Worm (Caenorhabditis elegans): ENCODE data around the gene C18F10.2.

The C18F10.2 gene

ce11 chrIII:6307832-6308231 lies 34.9 kb downstream of the C18F10.2 start:
- TF ChIP-seq sox-4 (tag; optimal IDR thresholded peaks at IDR 0.05) (no peak), pros-1 (tag; optimal IDR thresholded peaks at IDR 0.05) (no peak), ceh-2 (tag; optimal IDR thresholded peaks at IDR 0.05) (no peak), unc-42 (tag; optimal IDR thresholded peaks at IDR 0.05) (peak; percentile 56)

- TF ChIP-seq ahr-1 (tag; optimal IDR thresholded peaks at IDR 0.05): no peak
- TF ChIP-seq ceh-24 (tag; optimal IDR thresholded peaks at IDR 0.05): no peak
- TF ChIP-seq tbx-7 (tag; optimal IDR thresholded peaks at IDR 0.05): no peak
- no peak for TF ChIP-seq ztf-16 (tag; optimal IDR thresholded peaks at IDR 0.05)
- no peak for TF ChIP-seq madf-2 (tag; optimal IDR thresholded peaks at IDR 0.05)
- no peak for TF ChIP-seq pax-1 (tag; optimal IDR thresholded peaks at IDR 0.05)
- TF ChIP-seq hlh-6 (tag; optimal IDR thresholded peaks at IDR 0.05): no peak
- TF ChIP-seq elt-4 (tag; optimal IDR thresholded peaks at IDR 0.05): no peak
- no peak for TF ChIP-seq pros-1 (tag; optimal IDR thresholded peaks at IDR 0.05)
These were observed 36.1 kb downstream of the C18F10.2 start, which contains the start of gene gar-2 for ce11 chrIII:6309066-6309465. TSS of gene gar-2 (plus strand) at chrIII:6309366.

ce11 chrIII:6310352-6310751 lies 37.4 kb downstream of the C18F10.2 start:
- TF ChIP-seq unc-42 (tag; optimal IDR thresholded peaks at IDR 0.05) (peak; percentile 90), ceh-9 (tag; optimal IDR thresholded peaks at IDR 0.05) (no peak)

ce11 chrIII:6311452-6311851 lies 38.5 kb downstream of the C18F10.2 start:
- no peak for TF ChIP-seq ahr-1 (tag; optimal IDR thresholded peaks at IDR 0.05)
- no peak for TF ChIP-seq nfya-1 (tag; optimal IDR thresholded peaks at IDR 0.05)
- no peak for TF ChIP-seq lin-11 (tag; optimal IDR thresholded peaks at IDR 0.05)
- no peak for TF ChIP-seq syd-9 (tag; optimal IDR thresholded peaks at IDR 0.05)
- TF ChIP-seq ets-4 (tag; optimal IDR thresholded peaks at IDR 0.05): no peak
- no peak for TF ChIP-seq fkh-10 (GFP tag; optimal IDR thresholded peaks at IDR 0.05)
- TF ChIP-seq ceh-24 (tag; optimal IDR thresholded peaks at IDR 0.05): no peak
- TF ChIP-seq pros-1 (tag; optimal IDR thresholded peaks at IDR 0.05): no peak
- no peak for TF ChIP-seq lim-6 (tag; optimal IDR thresholded peaks at IDR 0.05)
- no peak for TF ChIP-seq npax-4 (tag; optimal IDR thresholded peaks at IDR 0.05)
- no peak for TF ChIP-seq unc-86 (tag; optimal IDR thresholded peaks at IDR 0.05)
- TF ChIP-seq odd-2 (tag; optimal IDR thresholded peaks at IDR 0.05): no peak
- TF ChIP-seq ceh-2 (tag; optimal IDR thresholded peaks at IDR 0.05): no peak
- TF ChIP-seq fkh-6 (tag; optimal IDR thresholded peaks at IDR 0.05): no peak
- no peak for TF ChIP-seq ceh-48 (tag; optimal IDR thresholded peaks at IDR 0.05)

ce11 chrIII:6312244-6312643 lies 39.3 kb downstream of the C18F10.2 start:
- TF ChIP-seq ceh-2 (tag; optimal IDR thresholded peaks at IDR 0.05) (no peak), nfya-1 (tag; optimal IDR thresholded peaks at IDR 0.05) (no peak), unc-42 (tag; optimal IDR thresholded peaks at IDR 0.05) (peak; percentile 34), pag-3 (tag; optimal IDR thresholded peaks at IDR 0.05; ENCODE audit: borderline replicate concordance) (no peak), sdc-2 (tag; optimal IDR thresholded peaks at IDR 0.05) (no peak), dmd-4 (tag; optimal IDR thresholded peaks at IDR 0.05; ENCODE audit: borderline replicate concordance) (no peak), mec-3 (tag; optimal IDR thresholded peaks at IDR 0.05; ENCODE audit: borderline replicate concordance) (no peak)

ce11 chrIII:6315515-6315914 lies 42.5 kb downstream of the C18F10.2 start:
- TF ChIP-seq fkh-10 (GFP tag; optimal IDR thresholded peaks at IDR 0.05): no peak
- TF ChIP-seq ama-1 (optimal IDR thresholded peaks at IDR 0.05): no peak
- no peak for TF ChIP-seq hlh-30 (tag; optimal IDR thresholded peaks at IDR 0.05; ENCODE audit: insufficient read depth)
- TF ChIP-seq ceh-2 (tag; optimal IDR thresholded peaks at IDR 0.05): no peak
- no peak for TF ChIP-seq ets-4 (tag; optimal IDR thresholded peaks at IDR 0.05)
- no peak for TF ChIP-seq pqm-1 (tag; optimal IDR thresholded peaks at IDR 0.05)
- no peak for TF ChIP-seq lim-6 (tag; optimal IDR thresholded peaks at IDR 0.05)
- no peak for TF ChIP-seq syd-9 (tag; optimal IDR thresholded peaks at IDR 0.05)
- TF ChIP-seq F13H6.1 (tag; optimal IDR thresholded peaks at IDR 0.05): no peak
- TF ChIP-seq ceh-18 (tag; optimal IDR thresholded peaks at IDR 0.05): no peak
- no peak for TF ChIP-seq pag-3 (tag; optimal IDR thresholded peaks at IDR 0.05; ENCODE audit: borderline replicate concordance)
- no peak for TF ChIP-seq fkh-6 (tag; optimal IDR thresholded peaks at IDR 0.05)
- TF ChIP-seq ceh-22 (tag; optimal IDR thresholded peaks at IDR 0.05): no peak
